Worm (Caenorhabditis elegans) whole organism, mixed stage, embryonic: ENCODE data around the gene mel-28.

Experiments
- mab-5 ChIP-seq: fragments of 150-350 bp; optimal IDR thresholded peaks from 2 replicates; lab custom pipeline; 2014; ENCODE audit warnings: missing biosample characterization, missing genetic modification characterization
- nhr-12 ChIP-seq: fragments of 150-350 bp; optimal IDR thresholded peaks from 2 replicates; lab custom pipeline; 2014; ENCODE audit warnings: missing biosample characterization, missing genetic modification characterization

DNA sequence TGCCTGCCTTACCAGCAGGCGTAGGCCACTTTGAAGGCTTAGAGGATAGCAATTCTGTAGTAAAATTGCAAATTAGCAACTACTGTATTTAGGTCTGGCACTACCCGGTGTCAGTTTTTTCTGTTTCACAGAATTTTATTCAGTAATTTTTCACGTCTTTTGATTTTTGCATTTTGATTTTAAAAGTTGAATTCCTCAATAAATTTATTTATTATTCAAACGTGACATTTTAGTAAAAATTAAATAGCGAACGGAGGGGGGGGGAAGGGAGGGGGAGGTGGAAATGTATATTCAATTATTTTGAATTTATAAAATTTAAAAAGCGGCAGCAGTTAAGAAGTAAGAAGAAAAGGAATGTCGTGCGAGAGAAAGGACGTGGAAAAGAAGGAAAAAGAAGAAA is 31.4 kb downstream of the mel-28 start, which contains the start of gene F26A1.4:
- TF ChIP-seq nhr-12 (tag; lab: Kevin White, UChicago) (no peak), mab-5 (tag; lab: Kevin White, UChicago) (no peak)
